Worm (Caenorhabditis elegans): ENCODE measurements around the gene josd-1.

josd-1 gene

DNA sequence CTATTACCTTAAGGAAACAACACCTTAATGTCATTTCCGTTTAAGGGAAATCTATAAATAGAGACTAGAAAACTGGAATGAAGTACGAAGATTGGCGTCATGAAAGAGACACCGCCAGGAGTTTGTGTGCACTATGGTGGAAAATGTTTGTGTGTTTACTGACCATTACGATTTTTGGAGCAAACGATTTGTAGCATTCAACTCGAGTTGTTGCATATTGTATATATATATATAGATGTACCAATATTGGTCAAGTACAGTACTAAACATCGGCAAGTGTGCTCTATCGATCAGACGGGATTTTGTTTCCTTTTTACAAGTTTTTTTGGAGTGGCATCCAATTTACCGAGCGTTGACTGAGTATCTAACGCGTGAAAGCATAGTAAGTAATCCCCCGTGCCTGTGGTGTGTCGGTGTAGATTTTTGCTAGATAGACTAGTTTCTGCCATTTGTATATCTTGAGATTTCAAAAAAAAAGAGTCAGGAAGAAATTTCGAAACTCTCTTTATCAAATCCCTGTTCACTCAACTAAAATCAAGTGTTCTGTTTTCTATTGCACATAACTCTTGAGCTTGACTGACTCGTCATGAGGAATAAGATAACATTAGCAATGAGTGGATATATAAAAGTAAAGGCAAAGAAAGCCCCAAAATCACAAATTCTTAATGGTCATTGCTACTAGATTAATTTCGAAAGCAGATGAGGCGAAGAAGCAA, 34.5 kb upstream of the josd-1 start, which contains the start of the genes twk-45 and Y71H2AM.25:
Gene twk-45, minus strand, starts transcription at position 101 of the 716 bp plus-strand sequence.
Gene Y71H2AM.25, plus strand, starts transcription at position 666 of the 716 bp plus-strand sequence.
- TF ChIP-seq dox-1 (GFP tag; IDR thresholded peaks at IDR 0.05) = no peak
- no peak for TF ChIP-seq ccch-3 (GFP tag; optimal IDR thresholded peaks at IDR 0.05)
- TF ChIP-seq cebp-1 (GFP tag; IDR thresholded peaks at IDR 0.05) = no peak
- no peak for TF ChIP-seq cebp-1 (tag; optimal IDR thresholded peaks at IDR 0.05)
- TF ChIP-seq ztf-22 (GFP tag; optimal IDR thresholded peaks at IDR 0.05) = no peak
- no peak for TF ChIP-seq tbp1 (GFP tag; optimal IDR thresholded peaks at IDR 0.05)
- no peak for TF ChIP-seq Y53F4B.3 (GFP tag; IDR thresholded peaks at IDR 0.05)
- no peak for TF ChIP-seq ceh-27 (GFP tag; optimal IDR thresholded peaks at IDR 0.05)
- TF ChIP-seq zfh-2 (GFP tag; conservative IDR thresholded peaks at IDR 0.05) = no peak
- TF ChIP-seq nfya-2 (GFP tag; IDR thresholded peaks at IDR 0.05) = no peak

ce11 chrIII:2804461-2804860, 32.0 kb upstream of the josd-1 start:
- TF ChIP-seq F23B12.7 (tag; optimal IDR thresholded peaks at IDR 0.05; ENCODE audit: insufficient read depth) = no peak
- no peak for TF ChIP-seq F33H1.4 (GFP tag; IDR thresholded peaks at IDR 0.05)
- no peak for TF ChIP-seq B0035.1 (tag; optimal IDR thresholded peaks at IDR 0.05)
- TF ChIP-seq pha-4 (tag; optimal IDR thresholded peaks at IDR 0.05) = peak; percentile 84
- no peak for TF ChIP-seq gei-17 (GFP tag; optimal IDR thresholded peaks at IDR 0.05)
- TF ChIP-seq sdz-38 (tag; optimal IDR thresholded peaks at IDR 0.05) = no peak
- no peak for TF ChIP-seq zfh-2 (GFP tag; conservative IDR thresholded peaks at IDR 0.05)
- no peak for TF ChIP-seq lin-40 (tag; optimal IDR thresholded peaks at IDR 0.05)
- no peak for TF ChIP-seq hrde-1 (tag; optimal IDR thresholded peaks at IDR 0.05; ENCODE audit: borderline replicate concordance)
- no peak for TF ChIP-seq let-607 (tag; optimal IDR thresholded peaks at IDR 0.05)
- TF ChIP-seq nfyb-1 (GFP tag; IDR thresholded peaks at IDR 0.05) = no peak
- no peak for TF ChIP-seq madf-3 (GFP tag; IDR thresholded peaks at IDR 0.05)
- no peak for TF ChIP-seq Y67H2A.10 (GFP tag; conservative IDR thresholded peaks at IDR 0.05)
- no peak for TF ChIP-seq F52B5.7 (tag; optimal IDR thresholded peaks at IDR 0.05)
- no peak for TF ChIP-seq snpc-3.4 (tag; optimal IDR thresholded peaks at IDR 0.05)
- TF ChIP-seq sptf-2 (GFP tag; optimal IDR thresholded peaks at IDR 0.05) = no peak
- TF ChIP-seq nfya-1 (tag; optimal IDR thresholded peaks at IDR 0.05; ENCODE audit: borderline replicate concordance, insufficient read depth) = no peak
- no peak for TF ChIP-seq ztf-26 (tag; optimal IDR thresholded peaks at IDR 0.05)
- TF ChIP-seq xnd-1 (tag; optimal IDR thresholded peaks at IDR 0.05) = no peak
- TF ChIP-seq lsl-1 (GFP tag; optimal IDR thresholded peaks at IDR 0.05) = no peak
- TF ChIP-seq somi-1 (GFP tag; optimal IDR thresholded peaks at IDR 0.05) = no peak
- TF ChIP-seq him-1 (tag; optimal IDR thresholded peaks at IDR 0.05) = no peak
- no peak for TF ChIP-seq F10E7.11 (tag; optimal IDR thresholded peaks at IDR 0.05)
- no peak for TF ChIP-seq ceh-27 (GFP tag; optimal IDR thresholded peaks at IDR 0.05)
- TF ChIP-seq ztf-3 (GFP tag; optimal IDR thresholded peaks at IDR 0.05) = no peak
- TF ChIP-seq lsy-27 (tag; optimal IDR thresholded peaks at IDR 0.05; ENCODE audit: borderline replicate concordance, insufficient read depth) = no peak
- no peak for TF ChIP-seq egl-18 (GFP tag; IDR thresholded peaks at IDR 0.05)
- TF ChIP-seq F57C9.4 (tag; optimal IDR thresholded peaks at IDR 0.05) = no peak
- TF ChIP-seq B0336.3 (GFP tag; IDR thresholded peaks at IDR 0.05) = no peak
- no peak for TF ChIP-seq D2030.7 (GFP tag; IDR thresholded peaks at IDR 0.05)
- peak in 1 of 3 experiments; percentile 35 for TF ChIP-seq lin-35 (GFP tag; optimal IDR thresholded peaks at IDR 0.05)
- TF ChIP-seq cebp-1 (GFP tag; IDR thresholded peaks at IDR 0.05) = no peak
- TF ChIP-seq cebp-1 (tag; optimal IDR thresholded peaks at IDR 0.05) = peak; percentile 5
- TF ChIP-seq aptf-2 (GFP tag; conservative IDR thresholded peaks at IDR 0.05) = no peak
- TF ChIP-seq T07F8.4 (tag; optimal IDR thresholded peaks at IDR 0.05) = no peak
- no peak for TF ChIP-seq tlf-1 (GFP tag; optimal IDR thresholded peaks at IDR 0.05)
- TF ChIP-seq rec-8 (tag; optimal IDR thresholded peaks at IDR 0.05) = no peak
- no peak for TF ChIP-seq F55B11.4 (tag; optimal IDR thresholded peaks at IDR 0.05; ENCODE audit: borderline replicate concordance, insufficient read depth)
